Fruit fly (Drosophila melanogaster) whole organism, pupa: ENCODE measurements around the gene CG18130.

Experiments
- CG13204 ChIP-seq: fragments of 200-800 bp; sonication (Bioruptor generic); optimal IDR thresholded peaks from 2 replicates; lab custom pipeline; 2018; ENCODE audit warnings: missing biosample characterization, mild to moderate bottlenecking, missing genetic modification characterization, moderate library complexity
- CG15710 ChIP-seq: fragments of 200-800 bp; sonication (Bioruptor generic); optimal IDR thresholded peaks from 2 replicates; lab custom pipeline; 2018; ENCODE audit warnings: missing biosample characterization, mild to moderate bottlenecking, missing genetic modification characterization, moderate library complexity
- CG17806 ChIP-seq: fragments of 200-800 bp; sonication (Bioruptor generic); optimal IDR thresholded peaks from 2 replicates; lab custom pipeline; 2018; ENCODE audit warnings: missing biosample characterization, mild to moderate bottlenecking, missing genetic modification characterization, moderate library complexity
- CG34367 ChIP-seq: fragments of 200-800 bp; sonication (Bioruptor generic); optimal IDR thresholded peaks from 2 replicates; lab custom pipeline; 2018; ENCODE audit warnings: missing biosample characterization, mild to moderate bottlenecking, missing genetic modification characterization
- CG4496 ChIP-seq: fragments of 200-800 bp; sonication (Bioruptor generic); IDR thresholded peaks from 3 replicates; pipeline ENCODE4 v1.3.6; 2022; ENCODE audit warnings: missing biosample characterization, missing genetic modification characterization
- CG8301 ChIP-seq: fragments of 200-800 bp; sonication (Bioruptor generic); optimal IDR thresholded peaks from 2 replicates; lab custom pipeline; 2018; ENCODE audit warnings: missing biosample characterization, mild to moderate bottlenecking, missing genetic modification characterization
- CG9948 ChIP-seq: fragments of 200-800 bp; sonication (Bioruptor generic); optimal IDR thresholded peaks from 2 replicates; lab custom pipeline; 2018; ENCODE audit warnings: missing biosample characterization, mild to moderate bottlenecking, missing genetic modification characterization, moderate library complexity
- EcR ChIP-seq: fragments of 200-800 bp; sonication (Bioruptor generic); optimal IDR thresholded peaks from 3 replicates; lab custom pipeline; 2019; ENCODE audit warnings: missing biosample characterization, missing genetic modification characterization, mild to moderate bottlenecking, moderate library complexity, missing genetic modification reagents
- Ets98B ChIP-seq: fragments of 200-800 bp; sonication (Bioruptor generic); IDR thresholded peaks from 2 replicates; pipeline ENCODE4 v1.3.6; 2022; ENCODE audit warnings: missing biosample characterization, missing genetic modification characterization
- Pif1B ChIP-seq: fragments of 200-800 bp; sonication (Bioruptor generic); optimal IDR thresholded peaks from 3 replicates; lab custom pipeline; 2016; ENCODE audit warnings: missing biosample characterization, missing genetic modification characterization
- Snoo ChIP-seq: fragments of 200-800 bp; sonication (Bioruptor generic); optimal IDR thresholded peaks from 3 replicates; lab custom pipeline; 2017; ENCODE audit warnings: missing biosample characterization, mild to moderate bottlenecking, missing genetic modification characterization, inconsistent platforms
- gl ChIP-seq: fragments of 200-800 bp; sonication (Bioruptor generic); optimal IDR thresholded peaks from 2 replicates; lab custom pipeline; 2018; ENCODE audit warnings: missing biosample characterization, mild to moderate bottlenecking, missing genetic modification characterization

- TF ChIP-seq Snoo: no peak
- no peak for TF ChIP-seq CG17806 (tag; lab: Kevin White, UChicago)
- TF ChIP-seq CG13204: no peak
- no peak for TF ChIP-seq CG4496 (GFP tag; lab: Robert Waterston, UW)
- no peak for TF ChIP-seq CG15710 (tag; lab: Kevin White, UChicago)
- no peak for TF ChIP-seq EcR (GFP tag; lab: Kevin White, UChicago)
- TF ChIP-seq Ets98B: no peak
- no peak for TF ChIP-seq gl (tag; lab: Kevin White, UChicago)
- no peak for TF ChIP-seq CG8301 (tag; lab: Kevin White, UChicago)
- no peak for TF ChIP-seq CG34367 (tag; lab: Kevin White, UChicago)
- TF ChIP-seq Pif1B: no peak
- no peak for TF ChIP-seq CG9948 (tag; lab: Kevin White, UChicago)
Observed at dm6 chrX:12014131-12014530, 21.6 kb upstream of the CG18130 start.
